Fruit fly (Drosophila melanogaster): ENCODE results near the gene SPARC.

Gene SPARC

DNA sequence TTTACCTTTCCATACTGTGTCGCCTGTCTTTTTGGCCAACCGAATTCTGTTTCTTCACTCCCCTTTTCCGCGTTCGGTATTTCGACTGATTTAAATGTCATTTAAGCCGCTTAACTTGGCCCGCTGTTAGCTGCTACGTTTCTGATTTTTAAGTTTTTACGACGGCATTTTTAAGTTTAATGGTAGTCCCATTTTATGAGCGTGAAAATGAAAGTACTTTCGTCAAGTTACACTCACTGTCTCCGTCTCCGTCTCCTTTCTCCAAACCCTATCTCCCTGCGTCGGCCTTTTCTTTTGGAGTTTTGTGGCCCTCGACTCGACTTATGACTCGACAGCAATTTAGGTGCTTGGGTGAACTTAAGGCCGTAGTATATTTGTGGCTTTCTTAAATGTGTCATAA is 13.4 kb upstream of the SPARC start:
- no peak for TF ChIP-seq fd96Ca (GFP tag; IDR thresholded peaks at IDR 0.05)
- no peak for TF ChIP-seq gl (tag; optimal IDR thresholded peaks at IDR 0.05)
- no peak for TF ChIP-seq CG4496 (GFP tag; IDR thresholded peaks at IDR 0.05)
- no peak for TF ChIP-seq Snoo (tag; optimal IDR thresholded peaks at IDR 0.05)
- TF ChIP-seq CG12605 (GFP tag; IDR thresholded peaks at IDR 0.05) = no peak
- TF ChIP-seq Pif1A (GFP tag; optimal IDR thresholded peaks at IDR 0.05) = no peak
- no peak for TF ChIP-seq CG10348 (GFP tag; IDR thresholded peaks at IDR 0.05)
- no peak for TF ChIP-seq CG32121 (GFP tag; IDR thresholded peaks at IDR 0.05)

DNA sequence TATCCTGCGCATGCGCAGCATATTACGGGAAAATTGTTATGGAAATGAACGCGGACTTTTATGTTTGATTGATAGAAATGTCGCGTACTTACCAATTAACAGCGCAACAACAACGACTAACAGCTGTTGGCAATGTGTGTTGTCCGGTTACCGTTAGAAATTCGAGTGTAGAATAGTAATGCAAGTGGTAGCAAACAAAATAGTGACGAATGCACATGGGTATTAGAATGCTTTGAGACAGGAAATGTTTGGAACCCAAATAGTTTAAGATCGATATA is 11.2 kb upstream of the SPARC start:
- TF ChIP-seq CG9948 (tag; optimal IDR thresholded peaks at IDR 0.05) (no peak), CG4496 (GFP tag; IDR thresholded peaks at IDR 0.05) (0 out of 3 replicates have a peak, but pooled peaks have one; percentile 16), CG8159 (tag; optimal IDR thresholded peaks at IDR 0.05) (no peak)

DNA sequence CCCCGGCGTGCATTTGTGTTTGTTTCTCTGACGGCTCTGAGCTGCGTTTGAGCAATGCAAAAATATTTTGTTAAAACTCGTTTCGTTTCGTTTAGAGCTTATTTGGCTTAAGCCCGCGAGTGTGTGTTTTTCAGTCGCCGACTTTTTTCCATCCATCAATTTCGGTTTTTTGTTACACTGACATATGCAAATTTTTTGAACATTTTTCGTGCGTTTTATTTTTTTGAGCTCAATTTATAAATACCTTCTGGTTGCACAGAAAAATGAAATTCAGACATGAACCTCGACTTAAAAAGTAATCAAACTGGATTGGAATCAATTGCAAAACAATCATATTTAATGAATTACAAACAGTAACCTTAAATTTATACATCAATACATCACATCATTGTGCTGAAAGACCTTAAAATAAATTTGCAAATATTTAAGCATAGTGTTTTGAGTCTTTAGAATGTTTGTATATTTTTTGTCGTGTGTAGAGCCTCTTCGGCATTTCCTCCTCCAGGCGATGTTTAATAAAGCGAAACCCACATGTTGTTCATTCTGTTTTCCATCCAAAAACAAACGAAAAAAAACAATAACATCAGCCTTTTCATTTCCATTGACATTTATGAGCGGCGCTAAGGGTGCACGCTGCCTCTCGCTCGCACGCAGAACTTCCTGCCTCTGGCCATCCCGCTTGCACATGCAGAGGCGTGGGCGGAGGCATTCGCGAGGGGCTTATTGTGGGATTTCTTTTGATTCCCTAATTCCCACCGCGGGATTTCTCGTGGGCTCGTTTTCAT is 10.6 kb upstream of the SPARC start:
- no peak for TF ChIP-seq CG17806 (tag; optimal IDR thresholded peaks at IDR 0.05)
- TF ChIP-seq CG8159 (tag; optimal IDR thresholded peaks at IDR 0.05) = peak; percentile 10
- peak; percentile 17 for TF ChIP-seq CG13204 (GFP tag; optimal IDR thresholded peaks at IDR 0.05)
- no peak for TF ChIP-seq Ets98B (GFP tag; IDR thresholded peaks at IDR 0.05)

DNA sequence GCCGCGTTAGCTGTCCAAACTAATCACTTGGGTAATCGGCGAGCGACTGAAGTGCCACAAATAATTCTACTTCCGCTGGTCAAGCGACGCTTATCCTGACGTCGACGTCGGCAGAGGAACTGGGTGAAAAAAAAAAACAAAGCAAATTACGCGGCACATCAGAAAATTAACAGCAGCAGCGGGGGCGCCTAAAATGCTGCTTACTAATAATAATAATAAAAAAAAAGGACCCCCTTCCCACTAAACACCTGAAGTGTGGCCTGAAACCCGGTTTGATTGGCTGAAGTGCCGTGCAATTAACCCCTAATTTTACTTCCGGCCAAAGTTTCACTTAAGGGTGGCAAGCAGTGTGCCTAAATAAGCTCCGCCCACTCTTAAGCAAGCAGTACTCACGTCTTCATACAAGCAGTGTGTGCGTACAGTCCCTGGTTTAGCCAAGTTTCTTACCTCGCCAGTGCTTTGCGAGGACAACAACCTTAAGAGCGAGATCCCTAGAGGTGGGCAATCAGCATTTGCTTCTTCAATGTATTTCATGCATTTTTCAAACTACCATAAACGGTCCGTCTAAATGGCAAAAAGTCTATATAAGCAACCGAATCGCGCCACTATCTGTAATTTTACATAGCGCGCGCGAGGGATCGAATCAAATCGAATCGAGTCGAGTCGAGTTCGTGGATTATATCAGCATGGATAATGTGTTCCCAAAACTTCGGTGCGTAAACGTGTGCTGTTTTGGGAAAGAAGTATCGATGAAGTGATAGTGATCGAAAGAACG is 9.5 kb upstream of the SPARC start, which contains the start of the genes ro and T48:
TSS of gene ro (minus strand) at position 51 of the 775 bp plus-strand sequence.
TSS of gene T48 (plus strand) at position 614 of the 775 bp plus-strand sequence.
- TF ChIP-seq CG4496 (GFP tag; IDR thresholded peaks at IDR 0.05) (peak; percentile 57; the same call in 2 of the 3 replicates), CG9948 (tag; optimal IDR thresholded peaks at IDR 0.05) (no peak), Snoo (tag; optimal IDR thresholded peaks at IDR 0.05) (peak; percentile 13), rn (GFP tag; IDR thresholded peaks at IDR 0.05) (0 out of 2 replicates have a peak, but pooled peaks have one; percentile 6), CG8301 (tag; optimal IDR thresholded peaks at IDR 0.05) (no peak), fd96Ca (GFP tag; IDR thresholded peaks at IDR 0.05) (peak; percentile 36; the same call in 1 of the 3 replicates)

DNA sequence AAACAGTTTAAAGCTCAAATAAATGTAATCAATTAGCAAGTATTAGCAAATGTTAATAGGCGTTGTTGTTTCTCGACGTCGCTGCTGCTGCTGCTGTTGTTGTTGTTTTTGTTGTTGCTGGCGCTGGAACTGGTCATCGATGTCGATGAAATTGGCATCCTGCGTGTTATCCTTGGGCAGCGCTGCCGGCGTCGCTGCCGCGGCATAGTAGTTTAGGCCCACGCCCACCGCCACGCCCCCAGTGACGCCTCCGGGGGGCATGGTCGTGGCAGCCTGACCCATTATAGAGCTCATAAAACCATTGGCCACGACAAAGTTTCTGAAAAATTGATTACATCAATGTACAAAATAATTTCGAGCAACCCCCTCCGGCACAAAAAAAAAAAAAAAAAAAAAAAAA is 5.1 kb upstream of the SPARC start:
- no peak for TF ChIP-seq EcR (GFP tag; optimal IDR thresholded peaks at IDR 0.05)
- TF ChIP-seq Pif1A (GFP tag; optimal IDR thresholded peaks at IDR 0.05) = no peak
- no peak for TF ChIP-seq CG9948 (tag; optimal IDR thresholded peaks at IDR 0.05)
- no peak for TF ChIP-seq CG17806 (tag; optimal IDR thresholded peaks at IDR 0.05)
- TF ChIP-seq Ets98B (GFP tag; IDR thresholded peaks at IDR 0.05) = no peak
- no peak for TF ChIP-seq fd96Ca (GFP tag; IDR thresholded peaks at IDR 0.05)
- no peak for TF ChIP-seq CG10348 (GFP tag; IDR thresholded peaks at IDR 0.05)
- no peak for TF ChIP-seq D1 (tag; optimal IDR thresholded peaks at IDR 0.05)
- no peak for TF ChIP-seq CG34367 (tag; optimal IDR thresholded peaks at IDR 0.05)
- no peak for TF ChIP-seq CG12605 (GFP tag; IDR thresholded peaks at IDR 0.05)
- no peak for TF ChIP-seq gl (tag; optimal IDR thresholded peaks at IDR 0.05)
- no peak for TF ChIP-seq CG14655 (GFP tag; optimal IDR thresholded peaks at IDR 0.05)
- no peak for TF ChIP-seq CG13204 (GFP tag; optimal IDR thresholded peaks at IDR 0.05)
- no peak for TF ChIP-seq rn (GFP tag; IDR thresholded peaks at IDR 0.05)

DNA sequence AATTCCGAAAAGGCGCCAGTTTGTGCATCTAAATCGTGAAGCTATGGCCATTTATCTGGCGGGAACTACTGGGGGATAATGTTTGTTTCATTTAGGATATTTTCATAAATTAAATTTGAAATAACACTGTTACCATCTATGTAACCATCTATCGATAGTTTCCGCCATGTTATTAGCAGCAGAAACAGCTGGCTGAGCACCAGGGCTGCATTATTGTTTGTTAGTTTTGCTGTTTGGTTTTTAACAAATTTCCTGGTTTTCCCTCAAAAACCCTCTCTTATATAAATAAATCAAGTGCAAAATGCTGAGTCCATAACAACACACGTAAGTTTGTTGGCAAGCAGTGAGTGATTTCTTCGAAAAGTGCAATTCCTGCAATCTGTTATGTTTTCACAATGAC is 4.6 kb upstream of the SPARC start, which contains the start of gene CG5500:
TSS of gene CG5500 (plus strand) at position 199 of the 400 bp plus-strand sequence.
- TF ChIP-seq CG9948 (tag; optimal IDR thresholded peaks at IDR 0.05) (no peak), CG8301 (tag; optimal IDR thresholded peaks at IDR 0.05) (no peak), fd96Ca (GFP tag; IDR thresholded peaks at IDR 0.05) (no peak), EcR (GFP tag; optimal IDR thresholded peaks at IDR 0.05) (no peak), CG10348 (GFP tag; IDR thresholded peaks at IDR 0.05) (no peak), CG32121 (GFP tag; IDR thresholded peaks at IDR 0.05) (no peak), CG12605 (GFP tag; IDR thresholded peaks at IDR 0.05) (no peak), CG15710 (tag; optimal IDR thresholded peaks at IDR 0.05) (no peak)

DNA sequence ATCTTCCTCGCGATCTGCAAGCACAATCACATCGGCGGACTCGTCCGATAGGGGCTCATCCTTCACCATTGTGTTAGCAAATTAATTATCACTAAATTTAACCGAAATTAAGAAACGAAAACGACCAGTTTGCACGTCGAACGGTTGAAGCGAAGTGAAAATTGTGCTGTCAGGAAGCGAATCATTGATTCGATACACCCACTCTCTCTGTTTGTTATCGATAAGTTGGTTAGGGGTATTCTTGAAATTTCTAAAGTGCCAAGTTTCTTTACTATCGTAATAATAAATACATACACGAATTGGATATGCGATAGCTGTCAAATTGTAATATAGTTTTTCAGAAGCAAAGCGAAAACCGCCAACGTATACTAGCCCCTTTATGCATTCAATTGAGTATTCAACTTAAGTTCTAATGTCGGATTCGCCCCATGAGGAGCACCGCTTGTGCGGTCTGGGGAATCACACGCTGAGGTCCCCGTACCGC is 3.8 kb upstream of the SPARC start, which contains the start of gene Rb97D:
TSS of gene Rb97D (minus strand) at position 199 of the 484 bp plus-strand sequence.
- TF ChIP-seq CG15710 (tag; optimal IDR thresholded peaks at IDR 0.05) = peak; percentile 60
- peak; percentile 30 for TF ChIP-seq CG9948 (tag; optimal IDR thresholded peaks at IDR 0.05)
- TF ChIP-seq fd96Ca (GFP tag; IDR thresholded peaks at IDR 0.05) = peak; percentile 72; the same call in 2 of the 3 replicates
- no peak for TF ChIP-seq Pif1B (GFP tag; optimal IDR thresholded peaks at IDR 0.05)
- no peak for TF ChIP-seq gl (tag; optimal IDR thresholded peaks at IDR 0.05)
- peak; percentile 52 for TF ChIP-seq CG8301 (tag; optimal IDR thresholded peaks at IDR 0.05)
- TF ChIP-seq Ets98B (GFP tag; IDR thresholded peaks at IDR 0.05) = peak; percentile 63
- TF ChIP-seq CG8159 (tag; optimal IDR thresholded peaks at IDR 0.05) = peak; percentile 53
- no peak for TF ChIP-seq Pif1A (GFP tag; optimal IDR thresholded peaks at IDR 0.05)
- TF ChIP-seq CG32121 (GFP tag; IDR thresholded peaks at IDR 0.05) = peak; percentile 38; the same call in 1 of the 2 replicates
- peak; percentile 84; the same call in 2 of the 3 replicates for TF ChIP-seq CG4496 (GFP tag; IDR thresholded peaks at IDR 0.05)
- TF ChIP-seq CG17806 (tag; optimal IDR thresholded peaks at IDR 0.05) = peak; percentile 34
- peak; percentile 37; the same call in 1 of the 2 replicates for TF ChIP-seq CG12605 (GFP tag; IDR thresholded peaks at IDR 0.05)
- TF ChIP-seq CG34367 (tag; optimal IDR thresholded peaks at IDR 0.05) = peak; percentile 33
- TF ChIP-seq Snoo (tag; optimal IDR thresholded peaks at IDR 0.05) = peak; percentile 59
